Worm (Caenorhabditis elegans) whole organism, young adult: ENCODE measurements around the gene tctn-1.

Experiments
- B0019.2 ChIP-seq: fragments of 200-800 bp; sonication (Bioruptor generic); conservative IDR thresholded peaks from 2 replicates; pipeline ENCODE4 v1.3.6; 2022; ENCODE audit warnings: missing genetic modification reagents, missing genetic modification characterization, missing compliant biosample characterization
- B0035.1 ChIP-seq: sonication (generic microtip); optimal IDR thresholded peaks from 2 replicates; lab custom pipeline; 2016; ENCODE audit warnings: missing genetic modification characterization, mild to moderate bottlenecking, missing compliant biosample characterization, missing genotype, missing genetic modification reagents
- C17E4.6 ChIP-seq: fragments of 200-800 bp; sonication (Bioruptor generic); IDR thresholded peaks from 2 replicates; pipeline ENCODE4 v1.3.6; 2022; ENCODE audit warnings: missing genetic modification reagents, missing genetic modification characterization, missing compliant biosample characterization
- D2030.7 ChIP-seq: fragments of 200-800 bp; sonication (Bioruptor generic); IDR thresholded peaks from 2 replicates; pipeline ENCODE4 v1.3.6; 2022; ENCODE audit warnings: missing genetic modification reagents, missing genetic modification characterization, missing compliant biosample characterization
- F10E7.11 ChIP-seq: sonication (generic microtip); optimal IDR thresholded peaks from 2 replicates; lab custom pipeline; 2017; ENCODE audit warnings: mild to moderate bottlenecking, missing genetic modification characterization, moderate library complexity, missing compliant biosample characterization
- F33H1.4 ChIP-seq: fragments of 200-800 bp; sonication (Bioruptor generic); IDR thresholded peaks from 2 replicates; pipeline ENCODE4 v1.3.6; 2022; ENCODE audit warnings: missing genetic modification reagents, missing genetic modification characterization, missing compliant biosample characterization
- F37B4.10 ChIP-seq: fragments of 200-800 bp; sonication (Bioruptor generic); IDR thresholded peaks from 2 replicates; pipeline ENCODE4 v1.3.6; 2022; ENCODE audit warnings: missing genetic modification characterization, missing compliant biosample characterization
- F39B2.1 ChIP-seq: fragments of 200-800 bp; sonication (Bioruptor generic); IDR thresholded peaks from 2 replicates; pipeline ENCODE4 v1.3.6; 2022; ENCODE audit warnings: missing genetic modification reagents, missing genetic modification characterization, missing compliant biosample characterization
- F52B5.7 ChIP-seq: sonication (generic microtip); optimal IDR thresholded peaks from 2 replicates; lab custom pipeline; 2016; ENCODE audit warnings: mild to moderate bottlenecking, missing genetic modification characterization, missing compliant biosample characterization
- F55B11.4 ChIP-seq: sonication (generic microtip); optimal IDR thresholded peaks from 2 replicates; lab custom pipeline; 2016; ENCODE audit warnings: missing compliant biosample characterization, missing genetic modification characterization, borderline replicate concordance; ENCODE audit not compliant: insufficient read depth
- Y67H2A.10 ChIP-seq: fragments of 200-800 bp; sonication (Bioruptor generic); conservative IDR thresholded peaks from 2 replicates; pipeline ENCODE4 v1.3.6; 2022; ENCODE audit warnings: missing genetic modification reagents, missing genetic modification characterization, missing compliant biosample characterization
- Y79H2A.3 ChIP-seq: fragments of 200-800 bp; sonication (Bioruptor generic); conservative IDR thresholded peaks from 2 replicates; pipeline ENCODE4 v1.3.6; 2022; ENCODE audit warnings: missing genetic modification reagents, missing genetic modification characterization, missing compliant biosample characterization
- atf-7 ChIP-seq: sonication (generic microtip); optimal IDR thresholded peaks from 2 replicates; lab custom pipeline; 2017; ENCODE audit warnings: mild to moderate bottlenecking, missing genetic modification characterization, missing compliant biosample characterization
- athp-1 ChIP-seq: sonication (generic microtip); optimal IDR thresholded peaks from 2 replicates; lab custom pipeline; 2017; ENCODE audit warnings: mild to moderate bottlenecking, missing genetic modification characterization, missing compliant biosample characterization
- cebp-1 ChIP-seq, 2 experiments: fragments of 200-800 bp in 1 of 2; sonication (Bioruptor generic) in 1 of 2; sonication (generic microtip) in 1 of 2; IDR thresholded peaks in 1 of 2; optimal IDR thresholded peaks in 1 of 2; 2 replicates each; pipeline versions ENCODE4 v1.3.6 to Lab custom; 2017 to 2022; ENCODE audit warnings: missing compliant biosample characterization in 2 of 2, missing genetic modification characterization in 2 of 2, mild to moderate bottlenecking in 1 of 2, missing genetic modification reagents in 1 of 2, moderate library complexity in 1 of 2
- ceh-40 ChIP-seq: fragments of 200-800 bp; sonication (Bioruptor generic); IDR thresholded peaks from 2 replicates; pipeline ENCODE4 v1.3.6; 2022; ENCODE audit warnings: missing genetic modification characterization, missing compliant biosample characterization
- dpff-1 ChIP-seq: sonication (generic microtip); optimal IDR thresholded peaks from 2 replicates; lab custom pipeline; 2017; ENCODE audit warnings: mild to moderate bottlenecking, missing genetic modification characterization, missing compliant biosample characterization
- gei-17 ChIP-seq: fragments of 200-800 bp; sonication (Bioruptor generic); optimal IDR thresholded peaks from 2 replicates; lab custom pipeline; 2018; ENCODE audit warnings: mild to moderate bottlenecking, missing genetic modification characterization, missing compliant biosample characterization
- hlh-26 ChIP-seq: fragments of 200-800 bp; sonication (Bioruptor generic); conservative IDR thresholded peaks from 2 replicates; pipeline ENCODE4 v1.3.6; 2022; ENCODE audit warnings: missing genetic modification reagents, missing genetic modification characterization, missing compliant biosample characterization
- hrde-1 ChIP-seq: sonication (generic microtip); optimal IDR thresholded peaks from 2 replicates; lab custom pipeline; 2016; ENCODE audit warnings: missing genetic modification characterization, mild to moderate bottlenecking, missing compliant biosample characterization, moderate library complexity, missing genotype, missing genetic modification reagents, borderline replicate concordance
- hsf-1 ChIP-seq: fragments of 200-800 bp; sonication (Bioruptor generic); IDR thresholded peaks from 2 replicates; pipeline ENCODE4 v1.3.6; 2022; ENCODE audit warnings: missing genetic modification reagents, missing genetic modification characterization, missing compliant biosample characterization
- let-607 ChIP-seq, 2 experiments: fragments of 200-800 bp in 1 of 2; sonication (Bioruptor generic) in 1 of 2; sonication (generic microtip) in 1 of 2; optimal IDR thresholded peaks; 2 replicates each; lab custom pipeline; 2016 to 2018; ENCODE audit warnings: mild to moderate bottlenecking in 2 of 2, missing compliant biosample characterization in 2 of 2, missing genetic modification characterization in 2 of 2, moderate library complexity in 2 of 2, missing genotype in 1 of 2
- lsl-1 ChIP-seq: fragments of 200-800 bp; sonication (Bioruptor generic); optimal IDR thresholded peaks from 2 replicates; lab custom pipeline; 2018; ENCODE audit warnings: mild to moderate bottlenecking, missing genetic modification characterization, moderate library complexity, missing compliant biosample characterization
- madf-3 ChIP-seq: fragments of 200-800 bp; sonication (Bioruptor generic); IDR thresholded peaks from 2 replicates; pipeline ENCODE4 v1.3.6; 2022; ENCODE audit warnings: missing genetic modification reagents, missing genetic modification characterization, missing compliant biosample characterization
- madf-6 ChIP-seq: fragments of 200-800 bp; sonication (Bioruptor generic); IDR thresholded peaks from 2 replicates; pipeline ENCODE4 v1.3.6; 2022; ENCODE audit warnings: missing genetic modification reagents, missing genetic modification characterization, missing compliant biosample characterization
- madf-8 ChIP-seq: fragments of 200-800 bp; sonication (Bioruptor generic); conservative IDR thresholded peaks from 2 replicates; pipeline ENCODE4 v1.3.6; 2022; ENCODE audit warnings: missing genetic modification reagents, missing genetic modification characterization, missing compliant biosample characterization
- nfya-1 ChIP-seq: sonication (generic microtip); optimal IDR thresholded peaks from 2 replicates; lab custom pipeline; 2017; ENCODE audit warnings: antibody characterized with exemption, missing compliant biosample characterization, missing genetic modification characterization, borderline replicate concordance; ENCODE audit not compliant: insufficient read depth
- nfyb-1 ChIP-seq: fragments of 200-800 bp; sonication (Bioruptor generic); IDR thresholded peaks from 2 replicates; pipeline ENCODE4 v1.3.6; 2022; ENCODE audit warnings: missing genetic modification reagents, missing genetic modification characterization, missing compliant biosample characterization
- nhr-120 ChIP-seq: fragments of 200-800 bp; sonication (Bioruptor generic); IDR thresholded peaks from 2 replicates; pipeline ENCODE4 v1.3.6; 2022; ENCODE audit warnings: missing genetic modification characterization, missing compliant biosample characterization
- pha-4 ChIP-seq: fragments of 150-350 bp; sonication (generic microtip); optimal IDR thresholded peaks from 2 replicates; lab custom pipeline; 2014; ENCODE audit warnings: missing biosample characterization, missing genetic modification reagents, missing genetic modification characterization
- rcor-1 ChIP-seq: fragments of 200-800 bp; sonication (Bioruptor generic); IDR thresholded peaks from 2 replicates; pipeline ENCODE4 v1.3.6; 2022; ENCODE audit warnings: missing genetic modification reagents, missing genetic modification characterization, missing compliant biosample characterization
- sdz-38 ChIP-seq: sonication (generic microtip); optimal IDR thresholded peaks from 2 replicates; lab custom pipeline; 2016; ENCODE audit warnings: missing genotype, missing genetic modification characterization, missing compliant biosample characterization
- sea-2 ChIP-seq: fragments of 200-800 bp; sonication (Bioruptor generic); IDR thresholded peaks from 2 replicates; pipeline ENCODE4 v1.3.6; 2022; ENCODE audit warnings: missing genetic modification characterization, missing compliant biosample characterization
- snpc-4 ChIP-seq, 5 experiments: fragments of 150-350 bp in 1 of 5; sonication (generic microtip) in 4 of 5; optimal IDR thresholded peaks; 2 replicates each; lab custom pipeline; 2014 to 2018; ENCODE audit warnings: missing genetic modification characterization in 5 of 5, missing biosample characterization in 3 of 5, antibody characterized with exemption in 2 of 5, mild to moderate bottlenecking in 2 of 5, missing compliant biosample characterization in 2 of 5, missing genotype in 2 of 5, moderate library complexity in 2 of 5, missing genetic modification reagents in 1 of 5
- tbp1 ChIP-seq: fragments of 200-800 bp; sonication (Bioruptor generic); optimal IDR thresholded peaks from 2 replicates; lab custom pipeline; 2018; ENCODE audit warnings: mild to moderate bottlenecking, missing genetic modification characterization, missing compliant biosample characterization
- unc-130 ChIP-seq: sonication (generic microtip); optimal IDR thresholded peaks from 2 replicates; lab custom pipeline; 2016; ENCODE audit warnings: missing genetic modification reagents, missing genetic modification characterization, missing compliant biosample characterization
- unc-62 ChIP-seq: fragments of 150-350 bp; optimal IDR thresholded peaks from 2 replicates; lab custom pipeline; 2014; ENCODE audit warnings: missing biosample characterization, missing genetic modification reagents, missing genetic modification characterization
- xnd-1 ChIP-seq: sonication (generic microtip); optimal IDR thresholded peaks from 2 replicates; lab custom pipeline; 2016; ENCODE audit warnings: missing genotype, missing genetic modification reagents, missing genetic modification characterization, missing compliant biosample characterization
- ztf-26 ChIP-seq: sonication (generic microtip); optimal IDR thresholded peaks from 2 replicates; lab custom pipeline; 2017; ENCODE audit warnings: missing genetic modification characterization, missing compliant biosample characterization
- ztf-3 ChIP-seq: fragments of 200-800 bp; sonication (Bioruptor generic); optimal IDR thresholded peaks from 2 replicates; lab custom pipeline; 2018; ENCODE audit warnings: mild to moderate bottlenecking, missing genetic modification characterization, missing compliant biosample characterization
- ztf-6 ChIP-seq: fragments of 200-800 bp; sonication (Bioruptor generic); IDR thresholded peaks from 2 replicates; pipeline ENCODE4 v1.3.6; 2022; ENCODE audit warnings: missing genetic modification reagents, missing genetic modification characterization, missing compliant biosample characterization

The tctn-1 gene

ce11 chrIV:4755929-4756655 lies 8.5 kb upstream of the tctn-1 start, which contains the start of the genes fbxb-77 and Y17G9B.11:
Gene fbxb-77, minus strand, starts transcription at chrIV:4756157.
Gene Y17G9B.11, plus strand, starts transcription at chrIV:4756605.
- no peak for TF ChIP-seq lsl-1 (GFP tag; lab: Kevin White, UChicago)
- no peak for TF ChIP-seq Y67H2A.10 (GFP tag; lab: Robert Waterston, UW)
- TF ChIP-seq nhr-120 (GFP tag; lab: Robert Waterston, UW) = no peak
- no peak for TF ChIP-seq ztf-3 (GFP tag; lab: Kevin White, UChicago)
- TF ChIP-seq nfya-1 (tag; lab: Kevin White, UChicago) = no peak
- TF ChIP-seq Y79H2A.3 = no peak

- peak; percentile 86 for TF ChIP-seq xnd-1 (tag; lab: Kevin White, UChicago)
- no peak for TF ChIP-seq athp-1 (tag; lab: Kevin White, UChicago)
- peak; percentile 91 for TF ChIP-seq lsl-1 (GFP tag; lab: Kevin White, UChicago)
- TF ChIP-seq snpc-4 (GFP tag; optimal IDR thresholded peaks at IDR 0.05; lab: Kevin White, UChicago) = no peak
- peak in 2 of 4 experiments; percentile 25 to 52 for TF ChIP-seq snpc-4 (tag; optimal IDR thresholded peaks at IDR 0.05; lab: Kevin White, UChicago)
- TF ChIP-seq madf-6 (GFP tag; lab: Robert Waterston, UW) = peak; percentile 83
- no peak for TF ChIP-seq B0019.2
- peak; percentile 53 for TF ChIP-seq D2030.7 (GFP tag; lab: Robert Waterston, UW)
- TF ChIP-seq madf-8 (GFP tag; lab: Robert Waterston, UW) = peak; percentile 42
- TF ChIP-seq F33H1.4 (GFP tag; lab: Robert Waterston, UW) = peak; percentile 90
- TF ChIP-seq tbp1 (GFP tag; lab: Kevin White, UChicago) = peak; percentile 17
Observed at ce11 chrIV:4751814-4752213, 4.2 kb upstream of the tctn-1 start, which contains the start of gene Y17G9B.4. Gene Y17G9B.4, plus strand, starts transcription at chrIV:4752119.

- peak; percentile 96 for TF ChIP-seq B0035.1
- peak; percentile 91 for TF ChIP-seq sea-2
- TF ChIP-seq madf-3 (GFP tag; lab: Robert Waterston, UW) = peak; percentile 99
- TF ChIP-seq F10E7.11 (tag; lab: Kevin White, UChicago) = peak; percentile 93
- TF ChIP-seq unc-62 (GFP tag; lab: Kevin White, UChicago) = peak; percentile 32
- TF ChIP-seq hsf-1 (GFP tag; lab: Robert Waterston, UW) = peak; percentile 97
- TF ChIP-seq F52B5.7 (tag; lab: Kevin White, UChicago) = peak; percentile 94
- peak; percentile 98 for TF ChIP-seq ztf-6 (GFP tag; lab: Robert Waterston, UW)
- TF ChIP-seq rcor-1 (GFP tag; lab: Robert Waterston, UW) = peak; percentile 99
- peak; percentile 94 for TF ChIP-seq gei-17
- peak; percentile 97 for TF ChIP-seq hrde-1 (tag; lab: Kevin White, UChicago)
- TF ChIP-seq nfyb-1 (GFP tag; lab: Robert Waterston, UW) = peak; percentile 99
- TF ChIP-seq F37B4.10 = peak; percentile 99
- no peak for TF ChIP-seq hlh-26 (GFP tag; lab: Robert Waterston, UW)
- peak; percentile 99 for TF ChIP-seq atf-7
- no peak for TF ChIP-seq sdz-38 (tag; lab: Kevin White, UChicago)
- peak; percentile 78 for TF ChIP-seq dpff-1 (tag; lab: Kevin White, UChicago)
- TF ChIP-seq pha-4 (tag; lab: Kevin White, UChicago) = peak; percentile 100
- peak; percentile 98 for TF ChIP-seq F33H1.4 (GFP tag; lab: Robert Waterston, UW)
- peak; percentile 92 for TF ChIP-seq ceh-40 (GFP tag; lab: Robert Waterston, UW)
- TF ChIP-seq F39B2.1 (GFP tag; lab: Robert Waterston, UW) = peak; percentile 92
- TF ChIP-seq cebp-1 (GFP tag; IDR thresholded peaks at IDR 0.05; lab: Robert Waterston, UW) = peak; percentile 93
- peak; percentile 99 for TF ChIP-seq cebp-1 (tag; optimal IDR thresholded peaks at IDR 0.05; lab: Kevin White, UChicago)
- TF ChIP-seq F55B11.4 (tag; lab: Kevin White, UChicago) = no peak
- TF ChIP-seq let-607 (tag; optimal IDR thresholded peaks at IDR 0.05; lab: Kevin White, UChicago) = peak; percentile 95 to 97
- TF ChIP-seq C17E4.6 (GFP tag; lab: Robert Waterston, UW) = peak; percentile 99
- TF ChIP-seq unc-130 = peak; percentile 98
- TF ChIP-seq ztf-26 (tag; lab: Kevin White, UChicago) = peak; percentile 100
Observed at ce11 chrIV:4749728-4750278, 2.2 kb upstream of the tctn-1 start, which contains the start of the genes rpl-20 and Y17G9B.5. Gene rpl-20, minus strand, starts transcription at chrIV:4749778. Gene Y17G9B.5, plus strand, starts transcription at chrIV:4750240.
